Worm (Caenorhabditis elegans): ENCODE data around the gene C26B9.2.
A peak's percentile ranks its signal among the peaks of the same experiment; 100 is the strongest.

C26B9.2 gene

ce11 chrX:5319214-5319838 is 20.7 kb upstream of the C26B9.2 start:
- TF ChIP-seq flt-1 (GFP tag; IDR thresholded peaks at IDR 0.05) = peak; percentile 88
- no peak; the same call in 1 of the 2 replicates for TF ChIP-seq sea-1 (GFP tag; conservative IDR thresholded peaks at IDR 0.05)
- peak; percentile 65 for TF ChIP-seq hnd-1 (tag; optimal IDR thresholded peaks at IDR 0.05)
- TF ChIP-seq aly-1 (tag; optimal IDR thresholded peaks at IDR 0.05) = peak; percentile 72
- TF ChIP-seq ets-7 (tag; optimal IDR thresholded peaks at IDR 0.05) = peak; percentile 23
- no peak for TF ChIP-seq ama-1 (optimal IDR thresholded peaks at IDR 0.05)
- peak; percentile 64 for TF ChIP-seq tra-4 (tag; optimal IDR thresholded peaks at IDR 0.05)
- peak; percentile 79 for TF ChIP-seq F13C5.2 (tag; optimal IDR thresholded peaks at IDR 0.05)
- peak; percentile 78 for TF ChIP-seq ceh-13 (GFP tag; optimal IDR thresholded peaks at IDR 0.05)
- no peak for TF ChIP-seq hmg-4 (GFP tag; optimal IDR thresholded peaks at IDR 0.05)
- TF ChIP-seq pes-1 (GFP tag; IDR thresholded peaks at IDR 0.05) = peak; percentile 88
- peak; percentile 41 for TF ChIP-seq hmbx-1 (tag; optimal IDR thresholded peaks at IDR 0.05)
- peak; percentile 80 for TF ChIP-seq ceh-36 (tag; optimal IDR thresholded peaks at IDR 0.05)
- peak; percentile 85 for TF ChIP-seq tbx-37 (GFP tag; conservative IDR thresholded peaks at IDR 0.05)
- peak; percentile 83 for TF ChIP-seq tbx-11 (GFP tag; IDR thresholded peaks at IDR 0.05)
- TF ChIP-seq B0310.2 (tag; optimal IDR thresholded peaks at IDR 0.05) = peak; percentile 68
- no peak; the same call in none of the 2 replicates for TF ChIP-seq scrt-1 (GFP tag; IDR thresholded peaks at IDR 0.05)

ce11 chrX:5321563-5321962 is 18.4 kb upstream of the C26B9.2 start:
- TF ChIP-seq tra-4 (tag; optimal IDR thresholded peaks at IDR 0.05) (no peak), pes-1 (GFP tag; IDR thresholded peaks at IDR 0.05) (no peak), B0310.2 (tag; optimal IDR thresholded peaks at IDR 0.05) (no peak), hmg-4 (GFP tag; optimal IDR thresholded peaks at IDR 0.05) (no peak), scrt-1 (GFP tag; IDR thresholded peaks at IDR 0.05) (no peak), sea-1 (GFP tag; conservative IDR thresholded peaks at IDR 0.05) (no peak), tbx-11 (GFP tag; IDR thresholded peaks at IDR 0.05) (no peak), ceh-36 (tag; optimal IDR thresholded peaks at IDR 0.05) (no peak), ceh-13 (GFP tag; optimal IDR thresholded peaks at IDR 0.05) (no peak)

- TF ChIP-seq pes-1 (GFP tag; IDR thresholded peaks at IDR 0.05) (no peak), scrt-1 (GFP tag; IDR thresholded peaks at IDR 0.05) (no peak), hmg-4 (GFP tag; optimal IDR thresholded peaks at IDR 0.05) (no peak), F13C5.2 (tag; optimal IDR thresholded peaks at IDR 0.05) (no peak), ets-7 (tag; optimal IDR thresholded peaks at IDR 0.05) (no peak), tbx-11 (GFP tag; IDR thresholded peaks at IDR 0.05) (no peak), hnd-1 (tag; optimal IDR thresholded peaks at IDR 0.05) (no peak), aly-1 (tag; optimal IDR thresholded peaks at IDR 0.05) (no peak)
These were observed 16.7 kb upstream of the C26B9.2 start, which contains the start of gene sto-2 for ce11 chrX:5323287-5323686. sto-2 (minus strand) TSS chrX:5323387.

- TF ChIP-seq sea-1 (GFP tag; conservative IDR thresholded peaks at IDR 0.05) (no peak), scrt-1 (GFP tag; IDR thresholded peaks at IDR 0.05) (no peak), tbx-11 (GFP tag; IDR thresholded peaks at IDR 0.05) (no peak), aly-1 (tag; optimal IDR thresholded peaks at IDR 0.05) (no peak), flt-1 (GFP tag; IDR thresholded peaks at IDR 0.05) (no peak), F13C5.2 (tag; optimal IDR thresholded peaks at IDR 0.05) (no peak), hmbx-1 (tag; optimal IDR thresholded peaks at IDR 0.05) (no peak), ama-1 (optimal IDR thresholded peaks at IDR 0.05) (no peak), ceh-36 (tag; optimal IDR thresholded peaks at IDR 0.05) (no peak), tbx-37 (GFP tag; conservative IDR thresholded peaks at IDR 0.05) (no peak), tra-4 (tag; optimal IDR thresholded peaks at IDR 0.05) (no peak), hnd-1 (tag; optimal IDR thresholded peaks at IDR 0.05) (no peak)
These were observed 10.8 kb upstream of the C26B9.2 start, which contains the start of gene C26B9.5 for ce11 chrX:5329236-5329635. C26B9.5 (plus strand) TSS chrX:5329479.

- TF ChIP-seq tbx-37 (GFP tag; conservative IDR thresholded peaks at IDR 0.05) = no peak
- no peak for TF ChIP-seq ceh-36 (tag; optimal IDR thresholded peaks at IDR 0.05)
- TF ChIP-seq ceh-13 (GFP tag; optimal IDR thresholded peaks at IDR 0.05) = no peak
- no peak for TF ChIP-seq scrt-1 (GFP tag; IDR thresholded peaks at IDR 0.05)
- TF ChIP-seq pes-1 (GFP tag; IDR thresholded peaks at IDR 0.05) = no peak
These were observed 9.2 kb upstream of the C26B9.2 start for ce11 chrX:5330765-5331164.

- TF ChIP-seq aly-1 (tag; optimal IDR thresholded peaks at IDR 0.05) (no peak), pes-1 (GFP tag; IDR thresholded peaks at IDR 0.05) (no peak), ceh-13 (GFP tag; optimal IDR thresholded peaks at IDR 0.05) (no peak), ets-7 (tag; optimal IDR thresholded peaks at IDR 0.05) (no peak), F13C5.2 (tag; optimal IDR thresholded peaks at IDR 0.05) (no peak), ama-1 (optimal IDR thresholded peaks at IDR 0.05) (no peak), sea-1 (GFP tag; conservative IDR thresholded peaks at IDR 0.05) (no peak), scrt-1 (GFP tag; IDR thresholded peaks at IDR 0.05) (no peak), tbx-37 (GFP tag; conservative IDR thresholded peaks at IDR 0.05) (no peak), hnd-1 (tag; optimal IDR thresholded peaks at IDR 0.05) (no peak), ceh-36 (tag; optimal IDR thresholded peaks at IDR 0.05) (no peak), tra-4 (tag; optimal IDR thresholded peaks at IDR 0.05) (no peak), flt-1 (GFP tag; IDR thresholded peaks at IDR 0.05) (no peak), B0310.2 (tag; optimal IDR thresholded peaks at IDR 0.05) (no peak), hmg-4 (GFP tag; optimal IDR thresholded peaks at IDR 0.05) (no peak), hmbx-1 (tag; optimal IDR thresholded peaks at IDR 0.05) (no peak), tbx-11 (GFP tag; IDR thresholded peaks at IDR 0.05) (no peak)
These were observed 4.6 kb upstream of the C26B9.2 start, which contains the start of gene C26B9.6 for ce11 chrX:5335368-5335767. C26B9.6 (minus strand) TSS chrX:5335468.

- no peak for TF ChIP-seq ceh-13 (GFP tag; optimal IDR thresholded peaks at IDR 0.05)
- TF ChIP-seq B0310.2 (tag; optimal IDR thresholded peaks at IDR 0.05) = no peak
- no peak for TF ChIP-seq pes-1 (GFP tag; IDR thresholded peaks at IDR 0.05)
- TF ChIP-seq tbx-37 (GFP tag; conservative IDR thresholded peaks at IDR 0.05) = no peak
- no peak for TF ChIP-seq hnd-1 (tag; optimal IDR thresholded peaks at IDR 0.05)
- no peak for TF ChIP-seq aly-1 (tag; optimal IDR thresholded peaks at IDR 0.05)
- TF ChIP-seq scrt-1 (GFP tag; IDR thresholded peaks at IDR 0.05) = no peak
- TF ChIP-seq ets-7 (tag; optimal IDR thresholded peaks at IDR 0.05) = no peak
- TF ChIP-seq sea-1 (GFP tag; conservative IDR thresholded peaks at IDR 0.05) = no peak
- TF ChIP-seq tbx-11 (GFP tag; IDR thresholded peaks at IDR 0.05) = no peak
- no peak for TF ChIP-seq ama-1 (optimal IDR thresholded peaks at IDR 0.05)
- TF ChIP-seq hmg-4 (GFP tag; optimal IDR thresholded peaks at IDR 0.05) = peak; percentile 76
- peak; percentile 49 for TF ChIP-seq F13C5.2 (tag; optimal IDR thresholded peaks at IDR 0.05)
- TF ChIP-seq ceh-36 (tag; optimal IDR thresholded peaks at IDR 0.05) = no peak
- TF ChIP-seq flt-1 (GFP tag; IDR thresholded peaks at IDR 0.05) = no peak
- no peak for TF ChIP-seq tra-4 (tag; optimal IDR thresholded peaks at IDR 0.05)
- TF ChIP-seq hmbx-1 (tag; optimal IDR thresholded peaks at IDR 0.05) = no peak
These were observed 3.5 kb upstream of the C26B9.2 start for ce11 chrX:5336498-5336897.
